Fruit fly (Drosophila melanogaster) whole organism, embryonic: Measurements from ENCODE around the gene blot.

ENCODE experiments used
- Ada2b ChIP-seq: fragments of 200-800 bp; sonication (Bioruptor generic); IDR thresholded peaks from 2 replicates; pipeline ENCODE4 v1.3.6; 2022; ENCODE audit warnings: missing biosample characterization, missing genetic modification characterization
- Awh ChIP-seq: fragments of 200-800 bp; sonication (Bioruptor generic); IDR thresholded peaks from 2 replicates; pipeline ENCODE4, ENCODE4 v1.3.6; 2022; ENCODE audit warnings: missing biosample characterization, missing genetic modification characterization
- C15 ChIP-seq: fragments of 200-800 bp; sonication (Bioruptor generic); IDR thresholded peaks from 3 replicates; pipeline ENCODE4 v1.3.6; 2022; ENCODE audit warnings: missing biosample characterization, missing genetic modification characterization
- CG10147 ChIP-seq: fragments of 200-800 bp; sonication (Bioruptor generic); optimal IDR thresholded peaks from 2 replicates; lab custom pipeline; 2019; ENCODE audit warnings: missing biosample characterization, mild to moderate bottlenecking, missing genetic modification characterization, moderate library complexity
- CG10462 ChIP-seq: fragments of 200-800 bp; sonication (Bioruptor generic); optimal IDR thresholded peaks from 2 replicates; lab custom pipeline; 2016; ENCODE audit warnings: missing biosample characterization, missing genetic modification characterization
- CG16813 ChIP-seq: fragments of 200-800 bp; sonication (Bioruptor generic); IDR thresholded peaks from 3 replicates; pipeline ENCODE4 v1.3.6; 2022; ENCODE audit warnings: missing biosample characterization, missing genetic modification characterization; ENCODE audit not compliant: partially characterized antibody
- CG31365 ChIP-seq: fragments of 200-800 bp; sonication (Bioruptor generic); optimal IDR thresholded peaks from 2 replicates; lab custom pipeline; 2018; ENCODE audit warnings: missing biosample characterization, mild to moderate bottlenecking, missing genetic modification characterization
- CG3995 ChIP-seq: fragments of 200-800 bp; sonication (Bioruptor generic); optimal IDR thresholded peaks from 3 replicates; lab custom pipeline; 2016; ENCODE audit warnings: missing biosample characterization, missing genetic modification characterization
- CG4617 ChIP-seq: fragments of 200-800 bp; sonication (Bioruptor generic); optimal IDR thresholded peaks from 3 replicates; lab custom pipeline; 2016; ENCODE audit warnings: missing biosample characterization, missing genetic modification characterization, borderline replicate concordance
- CG4707 ChIP-seq: fragments of 200-800 bp; sonication (Bioruptor generic); optimal IDR thresholded peaks from 2 replicates; lab custom pipeline; 2018; ENCODE audit warnings: missing biosample characterization, mild to moderate bottlenecking, missing genetic modification characterization, moderate library complexity
- CG7372 ChIP-seq: fragments of 200-800 bp; sonication (Bioruptor generic); IDR thresholded peaks from 2 replicates; pipeline ENCODE4 v1.3.6; 2022; ENCODE audit warnings: missing biosample characterization, missing genetic modification characterization
- CG7745 ChIP-seq: fragments of 200-800 bp; sonication (Bioruptor generic); optimal IDR thresholded peaks from 2 replicates; lab custom pipeline; 2018; ENCODE audit warnings: missing biosample characterization, mild to moderate bottlenecking, missing genetic modification characterization, moderate library complexity
- CG8765 ChIP-seq: fragments of 200-800 bp; sonication (Bioruptor generic); IDR thresholded peaks from 2 replicates; pipeline ENCODE4 v1.3.6; 2022; ENCODE audit warnings: missing biosample characterization, missing genetic modification characterization
- CG9215 ChIP-seq: fragments of 200-800 bp; sonication (Bioruptor generic); IDR thresholded peaks from 2 replicates; pipeline ENCODE4 v1.3.6; 2022; ENCODE audit warnings: missing biosample characterization, missing genetic modification characterization
- D ChIP-seq, 2 experiments: fragments of 200-800 bp in 1 of 2; fragments of >200 bp in 1 of 2; sonication (Bioruptor generic) in 1 of 2; optimal IDR thresholded peaks; 2 replicates in 1 of 2; 3 replicates in 1 of 2; lab custom pipeline; 2017; ENCODE audit warnings: mild to moderate bottlenecking in 1 of 2, missing biosample characterization in 1 of 2, missing genetic modification characterization in 1 of 2, missing genetic modification reagents in 1 of 2
- Dfd ChIP-seq, 2 experiments: fragments of >200 bp; optimal IDR thresholded peaks; 2 replicates each; lab custom pipeline; 2017; ENCODE audit warnings: missing biosample characterization in 2 of 2, missing genetic modification characterization in 2 of 2
- Eip74EF ChIP-seq, 2 experiments: fragments of 200-800 bp in 1 of 2; fragments of >200 bp in 1 of 2; sonication (Bioruptor generic) in 1 of 2; optimal IDR thresholded peaks; 2 replicates each; lab custom pipeline; 2017 to 2019; ENCODE audit warnings: missing biosample characterization in 2 of 2, missing genetic modification characterization in 2 of 2, mild to moderate bottlenecking in 1 of 2, moderate library complexity in 1 of 2
- GATAe ChIP-seq: fragments of 200-800 bp; sonication (Bioruptor generic); conservative IDR thresholded peaks from 2 replicates; pipeline ENCODE4 v1.3.6; 2022; ENCODE audit warnings: missing biosample characterization, missing genetic modification characterization
- Hr39 ChIP-seq: fragments of >200 bp; optimal IDR thresholded peaks from 2 replicates; lab custom pipeline; 2017
- Hr51 ChIP-seq, 2 experiments: fragments of 200-800 bp; sonication (Bioruptor generic); optimal IDR thresholded peaks; 2 replicates in 1 of 2; 3 replicates in 1 of 2; lab custom pipeline; 2016 to 2018; ENCODE audit warnings: missing biosample characterization in 2 of 2, missing genetic modification characterization in 2 of 2, mild to moderate bottlenecking in 1 of 2, moderate library complexity in 1 of 2
- Kr ChIP-seq: fragments of 200-800 bp; sonication (Bioruptor generic); optimal IDR thresholded peaks from 2 replicates; lab custom pipeline; 2017; ENCODE audit warnings: missing biosample characterization, mild to moderate bottlenecking, missing genetic modification characterization
- MESR4 ChIP-seq: fragments of 200-800 bp; sonication (Bioruptor generic); optimal IDR thresholded peaks from 2 replicates; lab custom pipeline; 2018; ENCODE audit warnings: missing biosample characterization, mild to moderate bottlenecking, missing genetic modification characterization, moderate library complexity
- NC2β ChIP-seq: fragments of 200-800 bp; sonication (Bioruptor generic); optimal IDR thresholded peaks from 2 replicates; lab custom pipeline; 2016; ENCODE audit warnings: missing biosample characterization, missing genetic modification characterization
- Pdp1 ChIP-seq, 2 experiments: fragments of 200-800 bp; sonication (Bioruptor generic); optimal IDR thresholded peaks; 3 replicates each; lab custom pipeline; 2016; ENCODE audit warnings: missing biosample characterization in 2 of 2, missing genetic modification characterization in 2 of 2, mild to moderate bottlenecking in 1 of 2, moderate library complexity in 1 of 2
- ato ChIP-seq: fragments of 200-800 bp; sonication (Bioruptor generic); IDR thresholded peaks from 2 replicates; pipeline ENCODE4 v1.3.6; 2022; ENCODE audit warnings: missing biosample characterization, missing genetic modification characterization; ENCODE audit not compliant: partially characterized antibody
- bcd ChIP-seq: fragments of 200-800 bp; sonication (Bioruptor generic); optimal IDR thresholded peaks from 2 replicates; lab custom pipeline; 2017; ENCODE audit warnings: missing biosample characterization, mild to moderate bottlenecking, missing genetic modification characterization
- bsh ChIP-seq, 2 experiments: fragments of 200-800 bp; sonication (Bioruptor generic); optimal IDR thresholded peaks; 2 replicates each; lab custom pipeline; 2017 to 2018; ENCODE audit warnings: mild to moderate bottlenecking in 2 of 2, missing biosample characterization in 2 of 2, missing genetic modification characterization in 2 of 2, moderate library complexity in 1 of 2
- cato ChIP-seq: fragments of 200-800 bp; sonication (Bioruptor generic); optimal IDR thresholded peaks from 2 replicates; lab custom pipeline; 2016; ENCODE audit warnings: missing biosample characterization, missing genetic modification characterization, borderline replicate concordance
- cg ChIP-seq: fragments of 200-800 bp; sonication (Bioruptor generic); optimal IDR thresholded peaks from 3 replicates; lab custom pipeline; 2019; ENCODE audit warnings: missing biosample characterization, mild to moderate bottlenecking, missing genetic modification characterization, moderate library complexity
- crol ChIP-seq: fragments of 200-800 bp; sonication (Bioruptor generic); IDR thresholded peaks from 2 replicates; pipeline ENCODE4 v1.3.6; 2022; ENCODE audit warnings: missing biosample characterization, missing genetic modification characterization
- dpn ChIP-seq, 2 experiments: fragments of 200-800 bp; sonication (Bioruptor generic); optimal IDR thresholded peaks; 3 replicates each; lab custom pipeline; 2016; ENCODE audit warnings: missing biosample characterization in 2 of 2, missing genetic modification characterization in 2 of 2
- hb ChIP-seq: fragments of 200-800 bp; sonication (Bioruptor generic); IDR thresholded peaks from 3 replicates; pipeline ENCODE4 v1.3.6; 2022; ENCODE audit warnings: missing biosample characterization, missing genetic modification characterization; ENCODE audit not compliant: partially characterized antibody
- hkb ChIP-seq, 2 experiments: fragments of 200-800 bp in 1 of 2; fragments of >200 bp in 1 of 2; sonication (Bioruptor generic) in 1 of 2; IDR thresholded peaks in 1 of 2; optimal IDR thresholded peaks in 1 of 2; 2 replicates each; pipeline versions ENCODE4 v1.3.6 to Lab custom; 2017 to 2022; ENCODE audit warnings: missing biosample characterization in 1 of 2, missing genetic modification characterization in 1 of 2
- hth ChIP-seq: fragments of >200 bp; optimal IDR thresholded peaks from 2 replicates; lab custom pipeline; 2017; ENCODE audit warnings: inconsistent platforms
- kah ChIP-seq: fragments of 200-800 bp; sonication (Bioruptor generic); optimal IDR thresholded peaks from 2 replicates; lab custom pipeline; 2018; ENCODE audit warnings: missing biosample characterization, mild to moderate bottlenecking, missing genetic modification characterization
- lmd ChIP-seq: fragments of 200-800 bp; sonication (Bioruptor generic); IDR thresholded peaks from 2 replicates; pipeline ENCODE4 v1.3.6; 2022; ENCODE audit warnings: missing biosample characterization, missing genetic modification characterization
- mirr ChIP-seq: fragments of 200-800 bp; sonication (Bioruptor generic); optimal IDR thresholded peaks from 3 replicates; lab custom pipeline; 2018; ENCODE audit warnings: missing biosample characterization, mild to moderate bottlenecking, missing genetic modification characterization
- nerfin-1 ChIP-seq: fragments of 200-800 bp; sonication (Bioruptor generic); optimal IDR thresholded peaks from 3 replicates; lab custom pipeline; 2019; ENCODE audit warnings: missing biosample characterization, mild to moderate bottlenecking, missing genetic modification characterization, moderate library complexity
- otp ChIP-seq: fragments of 200-800 bp; sonication (Bioruptor generic); IDR thresholded peaks from 3 replicates; pipeline ENCODE4, ENCODE4 v1.3.6; 2022; ENCODE audit warnings: missing biosample characterization, missing genetic modification characterization
- p53 ChIP-seq: fragments of 200-800 bp; sonication (Bioruptor generic); optimal IDR thresholded peaks from 2 replicates; lab custom pipeline; 2016; ENCODE audit warnings: missing biosample characterization, missing genetic modification characterization
- phol ChIP-seq: fragments of 200-800 bp; sonication (Bioruptor generic); optimal IDR thresholded peaks from 3 replicates; lab custom pipeline; 2018; ENCODE audit warnings: missing biosample characterization, mild to moderate bottlenecking, missing genetic modification characterization, moderate library complexity
- sd ChIP-seq: fragments of 200-800 bp; sonication (Bioruptor generic); optimal IDR thresholded peaks from 3 replicates; lab custom pipeline; 2018; ENCODE audit warnings: missing biosample characterization, mild to moderate bottlenecking, missing genetic modification characterization, moderate library complexity
- sim ChIP-seq: fragments of 200-800 bp; sonication (Bioruptor generic); IDR thresholded peaks from 2 replicates; pipeline ENCODE4 v1.3.6; 2022; ENCODE audit warnings: missing biosample characterization, missing genetic modification characterization
- sima ChIP-seq: fragments of 200-800 bp; sonication (Bioruptor generic); optimal IDR thresholded peaks from 2 replicates; lab custom pipeline; 2016; ENCODE audit warnings: missing biosample characterization, missing genetic modification characterization
- slp2 ChIP-seq: fragments of 200-800 bp; sonication (Bioruptor generic); optimal IDR thresholded peaks from 2 replicates; lab custom pipeline; 2016; ENCODE audit warnings: missing biosample characterization, missing genetic modification characterization
- so ChIP-seq: fragments of 200-800 bp; sonication (Bioruptor generic); IDR thresholded peaks from 3 replicates; pipeline ENCODE4 v1.3.6; 2022; ENCODE audit warnings: missing biosample characterization, missing genetic modification characterization
- tap ChIP-seq: fragments of 200-800 bp; optimal IDR thresholded peaks from 3 replicates; lab custom pipeline; 2019; ENCODE audit warnings: missing biosample characterization, mild to moderate bottlenecking, missing genetic modification characterization, moderate library complexity
- vnd ChIP-seq: fragments of 200-800 bp; sonication (Bioruptor generic); IDR thresholded peaks from 3 replicates; pipeline ENCODE4 v1.3.6; 2022; ENCODE audit warnings: missing biosample characterization, missing genetic modification characterization; ENCODE audit not compliant: partially characterized antibody
- z ChIP-seq: fragments of 200-800 bp; sonication (Bioruptor generic); IDR thresholded peaks from 3 replicates; pipeline ENCODE4 v1.3.6; 2022; ENCODE audit warnings: missing biosample characterization, missing genetic modification characterization

blot gene

dm6 chr3L:17428779-17429178 lies 7.5 kb upstream of the blot start, which contains the start of gene Gorab (continued):
- TF ChIP-seq CG16813 (peak; percentile 48; the same call in 2 of the 3 replicates), hth (lab: Kevin White, UChicago) (no peak), sim (GFP tag; lab: Robert Waterston, UW) (peak; percentile 86), sima (GFP tag; lab: Kevin White, UChicago) (no peak), z (GFP tag; lab: Robert Waterston, UW) (no peak), Kr (no peak), D (optimal IDR thresholded peaks at IDR 0.05; lab: Kevin White, UChicago) (no peak), D (GFP tag; optimal IDR thresholded peaks at IDR 0.05; lab: Kevin White, UChicago) (peak; percentile 78), hkb (optimal IDR thresholded peaks at IDR 0.05; lab: Kevin White, UChicago) (peak; percentile 22), hkb (GFP tag; IDR thresholded peaks at IDR 0.05; lab: Robert Waterston, UW) (peak; percentile 81), CG4617 (GFP tag; lab: Kevin White, UChicago) (peak; percentile 84), CG8765 (GFP tag; lab: Robert Waterston, UW) (peak; percentile 94), Ada2b (GFP tag; lab: Robert Waterston, UW) (peak; percentile 96), hb (GFP tag; lab: Robert Waterston, UW) (no peak), GATAe (GFP tag; lab: Robert Waterston, UW) (peak; percentile 79), CG7372 (GFP tag; lab: Robert Waterston, UW) (peak; percentile 95), Dfd (GFP tag; optimal IDR thresholded peaks at IDR 0.05; lab: Kevin White, UChicago) (no peak), crol (GFP tag; lab: Robert Waterston, UW) (peak; percentile 60), bsh (GFP tag; optimal IDR thresholded peaks at IDR 0.05; lab: Kevin White, UChicago) (peak in 1 of 2 experiments; percentile 90), CG10462 (GFP tag; lab: Kevin White, UChicago) (peak; percentile 85), nerfin-1 (tag; lab: Kevin White, UChicago) (peak; percentile 54), NC2β (GFP tag; lab: Kevin White, UChicago) (peak; percentile 65), so (GFP tag; lab: Robert Waterston, UW) (peak; percentile 85; the same call in 2 of the 3 replicates), sd (tag; lab: Kevin White, UChicago) (no peak), vnd (GFP tag; lab: Robert Waterston, UW) (no peak), tap (tag; lab: Kevin White, UChicago) (peak; percentile 69), CG7745 (tag; lab: Kevin White, UChicago) (no peak), CG4707 (GFP tag; lab: Kevin White, UChicago) (peak; percentile 44), Pdp1 (GFP tag; optimal IDR thresholded peaks at IDR 0.05; lab: Kevin White, UChicago) (peak; percentile 76 to 77), CG9215 (peak; percentile 93), otp (GFP tag; lab: Robert Waterston, UW) (peak; percentile 92), Eip74EF (GFP tag; optimal IDR thresholded peaks at IDR 0.05; lab: Kevin White, UChicago) (peak in 1 of 2 experiments; percentile 16), cg (peak; percentile 47), slp2 (GFP tag; lab: Kevin White, UChicago) (peak; percentile 72), mirr (GFP tag; lab: Kevin White, UChicago) (no peak), ato (GFP tag; lab: Robert Waterston, UW) (no peak), CG3995 (GFP tag; lab: Kevin White, UChicago) (peak; percentile 38), Hr51 (GFP tag; optimal IDR thresholded peaks at IDR 0.05; lab: Kevin White, UChicago) (peak; percentile 77 to 82), kah (GFP tag; lab: Kevin White, UChicago) (no peak), bcd (GFP tag; lab: Kevin White, UChicago) (peak; percentile 92), MESR4 (no peak), CG10147 (GFP tag; lab: Kevin White, UChicago) (peak; percentile 87), lmd (peak; percentile 94), cato (GFP tag; lab: Kevin White, UChicago) (peak; percentile 83), p53 (GFP tag; lab: Kevin White, UChicago) (no peak), C15 (GFP tag; lab: Robert Waterston, UW) (peak; percentile 86), phol (tag; lab: Kevin White, UChicago) (peak; percentile 93), CG31365 (no peak), Awh (peak; percentile 91), Hr39 (lab: Kevin White, UChicago) (no peak), dpn (GFP tag; optimal IDR thresholded peaks at IDR 0.05; lab: Kevin White, UChicago) (peak; percentile 83 to 93)
